Worm (Caenorhabditis elegans) whole organism, early embryonic: ENCODE results near the gene lec-8.
A peak's percentile ranks its signal among the peaks of the same experiment; 100 is the strongest.

ENCODE experiments used
- B0310.2 ChIP-seq: sonication (generic microtip); optimal IDR thresholded peaks from 2 replicates; lab custom pipeline; 2016; ENCODE audit warnings: mild to moderate bottlenecking, missing genetic modification characterization, missing compliant biosample characterization
- F13C5.2 ChIP-seq: sonication (generic microtip); optimal IDR thresholded peaks from 2 replicates; lab custom pipeline; 2017; ENCODE audit warnings: mild to moderate bottlenecking, missing genetic modification characterization, inconsistent platforms, missing compliant biosample characterization
- aly-1 ChIP-seq: sonication (generic microtip); optimal IDR thresholded peaks from 2 replicates; lab custom pipeline; 2016; ENCODE audit warnings: missing genetic modification characterization, missing compliant biosample characterization
- ama-1 ChIP-seq: fragments of 150-350 bp; optimal IDR thresholded peaks from 2 replicates; lab custom pipeline; 2014
- ceh-13 ChIP-seq: fragments of 200-800 bp; sonication (Bioruptor generic); optimal IDR thresholded peaks from 2 replicates; lab custom pipeline; 2018; ENCODE audit warnings: mild to moderate bottlenecking, missing genetic modification characterization, missing compliant biosample characterization
- ceh-36 ChIP-seq: sonication (generic microtip); optimal IDR thresholded peaks from 2 replicates; lab custom pipeline; 2016; ENCODE audit warnings: missing genetic modification characterization, inconsistent platforms, missing compliant biosample characterization
- ets-7 ChIP-seq: sonication (generic microtip); optimal IDR thresholded peaks from 2 replicates; lab custom pipeline; 2016; ENCODE audit warnings: missing genotype, missing genetic modification characterization, missing compliant biosample characterization
- flt-1 ChIP-seq: fragments of 200-800 bp; sonication (Bioruptor generic); IDR thresholded peaks from 2 replicates; pipeline ENCODE4 v1.3.6; 2022; ENCODE audit warnings: missing genetic modification characterization, missing compliant biosample characterization
- hmbx-1 ChIP-seq: sonication (generic microtip); optimal IDR thresholded peaks from 2 replicates; lab custom pipeline; 2016; ENCODE audit warnings: mild to moderate bottlenecking, missing genetic modification characterization, missing compliant biosample characterization
- hmg-4 ChIP-seq: fragments of 200-800 bp; sonication (Bioruptor generic); optimal IDR thresholded peaks from 2 replicates; lab custom pipeline; 2018; ENCODE audit warnings: mild to moderate bottlenecking, missing genetic modification characterization, missing compliant biosample characterization
- hnd-1 ChIP-seq: sonication (generic microtip); optimal IDR thresholded peaks from 2 replicates; lab custom pipeline; 2016; ENCODE audit warnings: missing genetic modification characterization, missing compliant biosample characterization
- pes-1 ChIP-seq: fragments of 200-800 bp; sonication (Bioruptor generic); IDR thresholded peaks from 2 replicates; pipeline ENCODE4 v1.3.6; 2022; ENCODE audit warnings: missing genetic modification reagents, missing genetic modification characterization, missing compliant biosample characterization
- scrt-1 ChIP-seq: fragments of 200-800 bp; sonication (Bioruptor generic); IDR thresholded peaks from 2 replicates; pipeline ENCODE4 v1.3.6; 2022; ENCODE audit warnings: missing genetic modification characterization, missing compliant biosample characterization
- sea-1 ChIP-seq: fragments of 200-800 bp; sonication (Bioruptor generic); conservative IDR thresholded peaks from 2 replicates; pipeline ENCODE4 v1.3.6; 2022; ENCODE audit warnings: missing genetic modification characterization, missing compliant biosample characterization
- tbx-11 ChIP-seq: fragments of 200-800 bp; sonication (Bioruptor generic); IDR thresholded peaks from 2 replicates; pipeline ENCODE4 v1.3.6; 2022; ENCODE audit warnings: missing genetic modification characterization, missing compliant biosample characterization
- tbx-37 ChIP-seq: fragments of 200-800 bp; sonication (Bioruptor generic); conservative IDR thresholded peaks from 2 replicates; pipeline ENCODE4 v1.3.6; 2022; ENCODE audit warnings: missing genetic modification reagents, missing genetic modification characterization, missing compliant biosample characterization
- tra-4 ChIP-seq: sonication (generic microtip); optimal IDR thresholded peaks from 2 replicates; lab custom pipeline; 2017; ENCODE audit warnings: missing genetic modification characterization, missing compliant biosample characterization

The lec-8 gene

DNA sequence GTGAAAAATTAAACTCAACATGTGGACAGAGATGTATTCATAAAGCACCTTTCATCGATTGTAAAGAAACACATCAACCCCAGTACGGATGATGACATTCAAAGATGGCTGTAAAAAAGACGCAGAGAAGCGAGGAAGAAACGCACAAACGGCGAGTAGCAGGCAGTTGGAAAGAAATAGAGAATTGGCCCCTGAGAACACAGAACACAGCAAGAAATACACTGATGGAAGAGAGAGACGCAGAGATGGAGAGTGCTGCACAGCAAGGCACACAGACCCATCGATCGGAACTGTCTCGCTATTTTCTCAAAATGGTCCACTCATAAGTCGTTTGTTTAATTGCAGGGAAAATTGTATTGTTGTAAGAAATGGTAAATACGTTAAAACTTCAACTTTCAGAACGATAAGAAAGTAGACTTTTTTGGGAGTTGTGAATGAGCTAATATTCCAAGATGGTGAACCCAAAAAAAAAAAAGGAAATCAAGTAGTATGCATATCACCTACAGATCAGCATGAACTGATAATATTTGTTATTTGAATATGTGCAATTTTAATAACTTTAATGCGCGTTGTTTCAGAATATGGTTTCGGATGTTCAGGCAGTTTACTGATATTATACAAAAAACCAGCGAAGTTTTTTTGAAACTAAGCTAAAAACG is 27.6 kb upstream of the lec-8 start:
- TF ChIP-seq scrt-1 (GFP tag; lab: Robert Waterston, UW) = no peak
- TF ChIP-seq B0310.2 (tag; lab: Kevin White, UChicago) = no peak
- TF ChIP-seq flt-1 = no peak
- TF ChIP-seq hnd-1 (tag; lab: Kevin White, UChicago) = no peak
- no peak for TF ChIP-seq F13C5.2 (tag; lab: Kevin White, UChicago)
- TF ChIP-seq aly-1 = no peak

DNA sequence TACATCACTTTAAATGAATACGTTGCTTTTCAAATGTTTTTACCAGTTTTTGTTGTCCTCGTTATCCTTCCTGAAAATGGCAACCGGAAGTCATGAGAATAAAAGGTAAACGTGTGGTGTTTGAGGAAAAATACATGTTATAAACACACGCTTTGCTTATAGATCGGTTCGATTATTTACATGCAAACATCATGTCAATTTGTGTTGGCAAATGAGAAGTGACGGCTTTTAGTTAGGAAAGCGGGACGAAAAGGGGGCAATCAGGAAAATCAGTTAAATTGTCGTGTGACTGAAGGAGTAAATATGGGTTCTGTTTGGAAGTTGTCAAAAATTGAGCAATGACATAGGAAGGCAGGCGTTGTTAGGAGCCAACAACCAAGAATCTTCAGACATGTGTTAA is 19.2 kb upstream of the lec-8 start, which contains the start of gene rrc-1:
rrc-1 (minus strand) TSS at position 74 of the 400 bp plus-strand sequence.
- TF ChIP-seq F13C5.2 (tag; lab: Kevin White, UChicago) = no peak
- TF ChIP-seq scrt-1 (GFP tag; lab: Robert Waterston, UW) = no peak
- no peak for TF ChIP-seq hnd-1 (tag; lab: Kevin White, UChicago)
- no peak for TF ChIP-seq hmbx-1 (tag; lab: Kevin White, UChicago)
- no peak for TF ChIP-seq tbx-11
- TF ChIP-seq ceh-13 (GFP tag; lab: Kevin White, UChicago) = no peak
- TF ChIP-seq ets-7 (tag; lab: Kevin White, UChicago) = no peak
- no peak for TF ChIP-seq B0310.2 (tag; lab: Kevin White, UChicago)
- no peak for TF ChIP-seq pes-1 (GFP tag; lab: Robert Waterston, UW)
- no peak for TF ChIP-seq flt-1
- TF ChIP-seq ama-1 (lab: Kevin White, UChicago) = no peak
- no peak for TF ChIP-seq sea-1 (GFP tag; lab: Robert Waterston, UW)
- TF ChIP-seq ceh-36 (tag; lab: Kevin White, UChicago) = no peak
- TF ChIP-seq aly-1 = no peak
- no peak for TF ChIP-seq tbx-37
- TF ChIP-seq tra-4 (tag; lab: Kevin White, UChicago) = no peak
- TF ChIP-seq hmg-4 = no peak

DNA sequence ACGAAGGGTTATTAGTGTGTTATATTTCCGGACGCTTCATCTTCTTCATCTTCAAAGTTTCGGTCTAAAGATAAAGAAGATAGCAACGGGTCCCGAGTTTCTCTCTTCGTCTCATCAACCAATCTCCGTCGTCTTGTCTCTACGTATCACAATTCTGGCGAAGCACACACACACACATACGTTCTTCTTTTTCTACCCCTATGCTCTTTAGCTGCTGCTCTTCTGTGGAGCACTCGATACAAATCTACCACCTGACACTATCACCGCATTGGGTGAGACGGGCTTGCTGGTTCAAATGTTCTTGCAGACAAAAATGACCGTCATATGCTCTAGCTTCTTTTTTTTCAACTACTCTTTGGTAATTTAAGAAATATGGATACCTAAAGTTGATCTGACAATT is 18.0 kb upstream of the lec-8 start:
- TF ChIP-seq scrt-1 (GFP tag; lab: Robert Waterston, UW) (peak; percentile 58; the same call in 1 of the 2 replicates), ceh-36 (tag; lab: Kevin White, UChicago) (no peak), hmg-4 (no peak), pes-1 (GFP tag; lab: Robert Waterston, UW) (no peak)

DNA sequence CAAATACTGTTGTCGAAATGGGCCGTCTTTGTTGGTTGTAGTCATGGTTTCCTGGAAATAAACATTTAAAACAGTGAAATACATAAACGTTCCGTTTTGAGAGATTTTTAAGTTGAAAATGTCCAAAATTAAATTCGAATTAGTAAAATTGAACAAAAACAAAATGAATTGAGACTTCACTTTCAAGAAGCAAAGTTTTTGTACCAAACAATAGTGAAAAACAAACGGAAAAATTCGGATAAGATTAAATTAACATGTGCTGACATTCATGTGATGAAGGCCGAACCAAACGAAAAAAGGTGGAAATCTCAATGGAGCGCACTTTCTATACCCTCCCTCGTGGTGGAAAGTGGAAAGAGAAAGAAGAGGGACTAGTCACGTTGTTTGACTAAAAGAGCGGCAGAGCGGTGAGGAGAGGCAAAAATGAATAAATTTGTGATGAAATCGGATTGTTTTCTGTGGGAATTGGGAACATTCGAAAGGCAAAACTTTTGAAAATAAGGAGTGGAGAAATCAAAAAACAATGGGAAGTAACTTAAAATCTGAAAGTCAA is 12.3 kb upstream of the lec-8 start, which contains the start of gene ipla-2:
ipla-2 (minus strand) TSS at position 51 of the 553 bp plus-strand sequence.
- peak; percentile 47 for TF ChIP-seq F13C5.2 (tag; lab: Kevin White, UChicago)
- no peak for TF ChIP-seq hmbx-1 (tag; lab: Kevin White, UChicago)

- no peak for TF ChIP-seq ceh-36 (tag; lab: Kevin White, UChicago)
- no peak for TF ChIP-seq scrt-1 (GFP tag; lab: Robert Waterston, UW)
- TF ChIP-seq hnd-1 (tag; lab: Kevin White, UChicago) = no peak
Observed at ce11 chrX:9840864-9841263, 9.5 kb upstream of the lec-8 start.

DNA sequence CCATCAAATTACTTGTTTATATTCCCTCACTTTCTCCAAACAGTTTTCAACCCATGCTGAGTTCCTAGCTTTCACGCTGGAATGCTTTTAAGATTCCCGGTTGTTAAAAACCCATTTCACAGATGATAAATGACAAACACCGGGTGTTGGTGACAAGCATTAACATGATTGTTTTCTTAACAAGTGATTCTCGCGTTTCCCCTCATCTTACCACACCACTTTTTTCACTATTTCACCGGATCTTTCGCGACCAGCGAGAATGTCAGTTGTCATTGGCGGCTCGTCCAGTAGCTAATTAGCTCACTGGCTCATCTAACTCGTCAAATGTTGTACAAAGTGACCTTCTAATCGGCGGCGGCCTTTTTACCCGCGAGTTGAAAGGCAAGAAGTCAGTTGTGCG is 8.3 kb upstream of the lec-8 start:
- TF ChIP-seq ceh-13 (GFP tag; lab: Kevin White, UChicago) = no peak
- no peak for TF ChIP-seq ceh-36 (tag; lab: Kevin White, UChicago)
- TF ChIP-seq hnd-1 (tag; lab: Kevin White, UChicago) = no peak
- no peak for TF ChIP-seq scrt-1 (GFP tag; lab: Robert Waterston, UW)
- no peak for TF ChIP-seq ama-1 (lab: Kevin White, UChicago)
- TF ChIP-seq F13C5.2 (tag; lab: Kevin White, UChicago) = no peak
- no peak for TF ChIP-seq flt-1
- no peak for TF ChIP-seq aly-1
- no peak for TF ChIP-seq hmg-4
- no peak for TF ChIP-seq hmbx-1 (tag; lab: Kevin White, UChicago)
- TF ChIP-seq tra-4 (tag; lab: Kevin White, UChicago) = no peak
- no peak for TF ChIP-seq pes-1 (GFP tag; lab: Robert Waterston, UW)

DNA sequence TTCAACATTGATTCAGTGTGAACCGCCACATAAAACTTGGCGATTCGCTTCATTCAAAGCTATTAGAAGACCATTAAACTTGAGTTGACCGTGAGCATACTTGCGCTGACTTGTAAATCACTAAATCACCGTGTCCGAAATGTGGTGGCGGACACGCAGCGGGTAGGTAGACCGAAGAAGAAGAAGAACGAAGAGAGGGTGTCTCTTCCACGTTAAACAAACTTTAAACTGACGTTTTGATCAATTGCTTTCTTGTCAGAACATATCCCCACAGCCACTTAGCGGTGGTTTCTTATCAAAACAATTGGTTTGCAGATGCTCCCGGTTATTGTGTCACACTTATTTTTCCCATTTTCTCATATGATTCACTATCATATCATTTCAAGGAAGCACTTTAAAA is 6.8 kb upstream of the lec-8 start:
- TF ChIP-seq hnd-1 (tag; lab: Kevin White, UChicago) = no peak

- TF ChIP-seq aly-1 = no peak
- no peak for TF ChIP-seq ama-1 (lab: Kevin White, UChicago)
- TF ChIP-seq tbx-11 = no peak
- TF ChIP-seq hnd-1 (tag; lab: Kevin White, UChicago) = no peak
Observed at ce11 chrX:9845916-9846315, 4.5 kb upstream of the lec-8 start.

DNA sequence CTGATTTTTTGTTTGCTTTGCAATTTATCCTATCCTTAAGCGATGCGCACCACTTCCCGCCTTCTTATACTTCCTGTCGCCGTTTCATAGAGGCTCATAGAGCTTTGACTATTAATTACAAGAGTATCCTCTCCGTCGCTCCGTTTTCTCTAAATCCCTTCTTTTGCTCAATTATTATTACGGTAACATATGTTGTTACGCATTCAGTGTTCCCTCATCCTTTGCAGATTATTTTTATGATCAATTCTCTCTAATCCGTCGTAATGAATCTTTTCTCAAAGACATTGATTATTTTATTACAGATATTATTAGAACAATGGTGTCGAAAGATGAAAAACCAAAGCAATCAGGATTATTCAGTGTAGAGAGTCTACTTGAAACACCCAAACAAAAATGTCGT is 3.4 kb upstream of the lec-8 start, which contains the start of gene vab-15:
vab-15 (plus strand) TSS at position 301 of the 400 bp plus-strand sequence.
- TF ChIP-seq hmg-4 (no peak), ceh-36 (tag; lab: Kevin White, UChicago) (peak; percentile 34)
